Fruit fly (Drosophila melanogaster): Measurements from ENCODE around the gene Spase22-23.

The Spase22-23 gene

DNA sequence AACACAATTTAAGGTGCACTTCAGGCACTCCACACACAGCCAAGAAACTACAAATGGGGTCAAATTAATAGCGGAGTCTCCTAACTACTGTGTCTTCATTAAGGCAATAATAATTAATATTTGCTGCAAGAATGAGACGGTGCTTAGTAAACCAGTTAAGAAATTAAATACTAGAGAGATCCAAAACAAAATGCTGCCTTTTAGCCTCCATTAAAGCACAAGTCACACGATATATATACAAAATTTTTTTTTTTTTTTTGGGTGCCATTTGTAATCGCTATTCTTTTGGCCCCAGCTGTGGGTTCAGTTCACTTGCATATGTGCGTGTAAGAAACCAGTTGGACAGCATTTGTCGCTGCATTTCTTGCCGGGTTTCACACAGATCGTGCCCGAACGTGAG is 26.4 kb downstream of the Spase22-23 start (continued):
- TF ChIP-seq spab (GFP tag; optimal IDR thresholded peaks at IDR 0.05), result peak; percentile 69
- peak; percentile 89 for TF ChIP-seq pdm3 (GFP tag; optimal IDR thresholded peaks at IDR 0.05)
- TF ChIP-seq CG4318 (GFP tag; optimal IDR thresholded peaks at IDR 0.05), result peak; percentile 76
- peak; percentile 88 for TF ChIP-seq Lpt (GFP tag; optimal IDR thresholded peaks at IDR 0.05)
- TF ChIP-seq CG16779 (tag; optimal IDR thresholded peaks at IDR 0.05), result peak; percentile 78
- TF ChIP-seq Eip93F (GFP tag; optimal IDR thresholded peaks at IDR 0.05), result peak; percentile 78
- peak; percentile 92 for TF ChIP-seq Sox102F (GFP tag; optimal IDR thresholded peaks at IDR 0.05)
- TF ChIP-seq fd59A (GFP tag; optimal IDR thresholded peaks at IDR 0.05), result peak; percentile 67
- TF ChIP-seq CG1621 (tag; optimal IDR thresholded peaks at IDR 0.05), result peak; percentile 53
- TF ChIP-seq CG8319 (GFP tag; optimal IDR thresholded peaks at IDR 0.05), result peak; percentile 72
- peak; percentile 69 for TF ChIP-seq CG11902 (GFP tag; optimal IDR thresholded peaks at IDR 0.05)
- TF ChIP-seq net (GFP tag; optimal IDR thresholded peaks at IDR 0.05), result peak; percentile 85
- no peak for TF ChIP-seq fkh (GFP tag; optimal IDR thresholded peaks at IDR 0.05)
- peak; percentile 89 for TF ChIP-seq Sox14 (GFP tag; optimal IDR thresholded peaks at IDR 0.05)
- TF ChIP-seq Ets21C (GFP tag; optimal IDR thresholded peaks at IDR 0.05), result peak; percentile 73
- peak; percentile 90 for TF ChIP-seq CG6276 (GFP tag; optimal IDR thresholded peaks at IDR 0.05)
- TF ChIP-seq CG10669 (GFP tag; optimal IDR thresholded peaks at IDR 0.05), result peak; percentile 72

DNA sequence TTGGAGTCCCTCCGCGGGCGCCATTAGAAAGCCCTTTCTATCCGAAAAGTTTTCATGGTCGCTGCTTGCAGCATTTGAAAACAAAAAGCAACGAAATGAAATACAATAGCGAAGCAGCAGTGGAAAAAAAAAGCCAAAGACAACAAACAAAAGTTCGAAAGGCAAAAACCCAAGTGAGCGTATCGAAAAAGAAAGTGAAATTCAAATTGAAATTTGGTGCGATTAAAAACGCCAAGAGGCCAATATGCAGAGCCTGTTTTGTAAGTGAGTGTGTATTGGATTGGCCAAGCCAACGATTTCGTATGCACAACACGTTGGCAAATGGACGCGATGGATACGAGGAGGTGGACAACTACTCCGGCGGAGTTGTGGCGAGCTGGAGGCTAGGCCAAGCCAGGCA is 27.1 kb downstream of the Spase22-23 start:
- TF ChIP-seq Ets21C (GFP tag; optimal IDR thresholded peaks at IDR 0.05) (no peak), Hr38 (GFP tag; optimal IDR thresholded peaks at IDR 0.05) (no peak), Eip75B (GFP tag; optimal IDR thresholded peaks at IDR 0.05) (no peak), CG8319 (GFP tag; optimal IDR thresholded peaks at IDR 0.05) (no peak), fkh (GFP tag; optimal IDR thresholded peaks at IDR 0.05) (no peak), lz (GFP tag; optimal IDR thresholded peaks at IDR 0.05) (no peak), eg (GFP tag; IDR thresholded peaks at IDR 0.05) (peak; percentile 13; the same call in 1 of the 3 replicates), Eip78C (GFP tag) (no peak), Blimp-1 (GFP tag; optimal IDR thresholded peaks at IDR 0.05) (peak; percentile 70)

DNA sequence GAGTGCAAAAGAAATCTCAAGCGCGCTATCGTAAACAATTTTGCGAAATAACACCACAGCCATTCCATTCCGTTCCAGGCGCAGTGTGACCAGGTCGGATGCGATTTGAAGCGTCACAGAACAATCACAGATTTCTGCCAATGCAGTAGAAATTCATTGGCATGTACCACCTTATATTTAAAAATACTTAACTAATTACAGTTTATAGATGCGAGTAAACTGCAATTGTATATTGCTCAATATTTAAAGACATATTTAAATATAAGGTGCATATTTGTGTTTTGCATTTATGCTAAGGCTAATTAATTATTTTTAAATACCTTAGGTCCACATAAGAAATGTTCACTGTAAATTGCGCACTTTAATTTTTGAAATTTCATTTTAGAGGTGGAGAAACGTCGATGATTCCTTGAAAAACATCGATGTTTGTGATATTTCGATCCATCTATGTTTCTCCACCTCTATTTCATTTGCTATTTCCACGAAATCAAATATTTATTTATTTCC is 36.4 kb downstream of the Spase22-23 start, which contains the start of the genes SMC6 and CG6204:
Gene SMC6, minus strand, starts transcription at position 51 of the 507 bp plus-strand sequence.
Gene CG6204, plus strand, starts transcription at position 460 of the 507 bp plus-strand sequence.
- TF ChIP-seq CG6808 (GFP tag; optimal IDR thresholded peaks at IDR 0.05), result peak; percentile 90
- peak; percentile 97 for TF ChIP-seq OdsH (GFP tag; optimal IDR thresholded peaks at IDR 0.05)
- peak; percentile 97 for TF ChIP-seq cyc (GFP tag; optimal IDR thresholded peaks at IDR 0.05)
- TF ChIP-seq ss (GFP tag; optimal IDR thresholded peaks at IDR 0.05), result peak in 1 of 2 experiments; percentile 93
- TF ChIP-seq CG8632 (GFP tag; optimal IDR thresholded peaks at IDR 0.05), result peak; percentile 95
- peak; percentile 96 for TF ChIP-seq CG3919 (GFP tag; optimal IDR thresholded peaks at IDR 0.05)
- peak; percentile 95 for TF ChIP-seq CG6792 (GFP tag; optimal IDR thresholded peaks at IDR 0.05)
- peak; percentile 95 for TF ChIP-seq CG32006 (GFP tag; optimal IDR thresholded peaks at IDR 0.05)
- peak; percentile 93 for TF ChIP-seq dsx (GFP tag; optimal IDR thresholded peaks at IDR 0.05; ENCODE audit: poor library complexity, severe bottlenecking)
- peak; percentile 96 for TF ChIP-seq Sox15 (GFP tag; optimal IDR thresholded peaks at IDR 0.05)
- peak; percentile 95 for TF ChIP-seq Eip75B (GFP tag; optimal IDR thresholded peaks at IDR 0.05)
- peak; percentile 95 for TF ChIP-seq topi (GFP tag; optimal IDR thresholded peaks at IDR 0.05)
- peak; percentile 95 for TF ChIP-seq CG10631 (GFP tag; optimal IDR thresholded peaks at IDR 0.05)
- TF ChIP-seq CG1621 (tag; optimal IDR thresholded peaks at IDR 0.05), result peak; percentile 91
- TF ChIP-seq fd85E (GFP tag; optimal IDR thresholded peaks at IDR 0.05), result peak; percentile 85
- TF ChIP-seq Hr4 (GFP tag; optimal IDR thresholded peaks at IDR 0.05), result peak; percentile 97
- peak; percentile 95 for TF ChIP-seq Ets21C (GFP tag; optimal IDR thresholded peaks at IDR 0.05)
- TF ChIP-seq CG10669 (GFP tag; optimal IDR thresholded peaks at IDR 0.05), result peak; percentile 95
- TF ChIP-seq CG31627 (GFP tag; optimal IDR thresholded peaks at IDR 0.05), result peak; percentile 97
- peak; percentile 96 for TF ChIP-seq CG11902 (GFP tag; optimal IDR thresholded peaks at IDR 0.05)
- TF ChIP-seq pdm3 (GFP tag; optimal IDR thresholded peaks at IDR 0.05), result peak; percentile 97
- peak; percentile 94 for TF ChIP-seq CG15336 (GFP tag; IDR thresholded peaks at IDR 0.05)
- peak; percentile 96 for TF ChIP-seq CG8119 (GFP tag; IDR thresholded peaks at IDR 0.05)
- peak; percentile 96 for TF ChIP-seq Hr39 (GFP tag; optimal IDR thresholded peaks at IDR 0.05)
- peak; percentile 96 for TF ChIP-seq Sox14 (GFP tag; optimal IDR thresholded peaks at IDR 0.05)
- TF ChIP-seq Eip93F (GFP tag; optimal IDR thresholded peaks at IDR 0.05), result peak; percentile 82
- TF ChIP-seq dac (GFP tag; optimal IDR thresholded peaks at IDR 0.05), result peak; percentile 76
- peak; percentile 94 for TF ChIP-seq CG7368 (GFP tag; optimal IDR thresholded peaks at IDR 0.05)
- TF ChIP-seq Ets96B (tag; optimal IDR thresholded peaks at IDR 0.05), result peak; percentile 96
- peak; percentile 97 for TF ChIP-seq CG3032 (tag; optimal IDR thresholded peaks at IDR 0.05)
- TF ChIP-seq Met (GFP tag; optimal IDR thresholded peaks at IDR 0.05), result peak; percentile 97
- peak; percentile 90 for TF ChIP-seq spab (GFP tag; optimal IDR thresholded peaks at IDR 0.05)
